Worm (Caenorhabditis elegans): Measurements from ENCODE around the gene F16G10.10.

DNA sequence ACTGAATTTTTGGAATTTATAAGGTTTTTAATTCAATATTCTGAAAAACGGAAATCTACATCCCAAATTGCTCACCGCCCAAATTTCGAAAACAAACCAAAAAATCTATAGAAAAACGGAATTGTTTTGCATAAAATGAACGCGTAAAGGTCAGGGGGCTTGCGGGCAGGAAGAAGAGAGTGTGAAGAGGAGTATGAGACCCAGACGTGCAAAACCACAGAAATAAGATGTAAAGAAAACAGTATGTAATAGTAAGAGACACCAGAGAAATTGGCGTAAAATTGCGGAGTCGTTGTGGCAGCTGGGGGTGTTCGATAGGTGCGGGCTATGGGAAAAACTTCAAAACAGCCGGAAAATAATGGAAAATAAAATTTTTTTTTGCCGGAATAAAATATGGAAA lies 49.8 kb downstream of the F16G10.10 start:
- TF ChIP-seq dao-5 (tag; optimal IDR thresholded peaks at IDR 0.05): no peak
- TF ChIP-seq him-1 (tag; optimal IDR thresholded peaks at IDR 0.05): no peak
